Fruit fly (Drosophila melanogaster): ENCODE data around the gene CG43783.

Gene CG43783

DNA sequence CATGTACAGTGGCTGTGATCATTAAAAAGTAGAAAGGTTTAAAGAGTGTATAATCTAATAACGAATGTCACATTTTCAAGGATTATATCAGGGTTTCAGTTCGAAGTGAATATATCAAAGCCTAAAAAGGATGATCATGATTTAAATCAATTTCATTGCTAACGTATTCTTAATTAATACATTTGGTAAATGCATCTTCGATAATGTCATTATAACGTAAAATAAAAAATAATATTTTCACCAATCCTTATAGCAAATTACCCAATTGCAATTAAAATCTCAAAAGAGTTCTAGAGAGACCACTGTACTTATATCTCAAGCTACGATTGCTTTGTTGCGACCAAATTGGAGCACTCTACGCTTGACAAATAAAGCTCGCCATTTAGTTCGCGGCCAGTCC is 28.0 kb upstream of the CG43783 start (continued):
- TF ChIP-seq CG14860 (GFP tag; IDR thresholded peaks at IDR 0.05; ENCODE audit: partially characterized antibody) (no peak), CG15073 (GFP tag; optimal IDR thresholded peaks at IDR 0.05) (no peak), CG34422 (GFP tag; IDR thresholded peaks at IDR 0.05) (no peak), Hr51 (GFP tag; optimal IDR thresholded peaks at IDR 0.05) (no peak), CG1529 (GFP tag; optimal IDR thresholded peaks at IDR 0.05) (no peak), CG4854 (GFP tag; optimal IDR thresholded peaks at IDR 0.05) (no peak), CG6689 (GFP tag; IDR thresholded peaks at IDR 0.05) (no peak)

- TF ChIP-seq CG18599 (GFP tag; optimal IDR thresholded peaks at IDR 0.05), result no peak
- no peak for TF ChIP-seq CG14050 (GFP tag; IDR thresholded peaks at IDR 0.05)
- TF ChIP-seq NC2α (GFP tag; optimal IDR thresholded peaks at IDR 0.05), result no peak
- TF ChIP-seq yki (optimal IDR thresholded peaks at IDR 0.05), result no peak
- no peak for TF ChIP-seq CG17385 (GFP tag; optimal IDR thresholded peaks at IDR 0.05)
- no peak for TF ChIP-seq CG3281 (GFP tag; optimal IDR thresholded peaks at IDR 0.05)
- TF ChIP-seq z (GFP tag; IDR thresholded peaks at IDR 0.05), result peak; percentile 88
- TF ChIP-seq Taf1 (GFP tag; IDR thresholded peaks at IDR 0.05), result no peak
- no peak for TF ChIP-seq jumu (GFP tag; optimal IDR thresholded peaks at IDR 0.05)
- no peak for TF ChIP-seq Drgx (GFP tag; IDR thresholded peaks at IDR 0.05)
- TF ChIP-seq CG31224 (GFP tag; IDR thresholded peaks at IDR 0.05), result 0 out of 2 replicates have a peak, but pooled peaks have one; percentile 12
- 0 out of 4 replicates have a peak, but pooled peaks have one; percentile 47 for TF ChIP-seq chinmo (GFP tag; IDR thresholded peaks at IDR 0.05; ENCODE audit: partially characterized antibody)
- TF ChIP-seq maf-S (GFP tag; optimal IDR thresholded peaks at IDR 0.05), result no peak
- TF ChIP-seq CG6654 (GFP tag; optimal IDR thresholded peaks at IDR 0.05), result no peak
Observed at dm6 chr3L:8981495-8981894, 27.4 kb upstream of the CG43783 start, which contains the start of gene CG13314. CG13314 (plus strand) TSS chr3L:8981795.

dm6 chr3L:8979780-8980179 is 25.7 kb upstream of the CG43783 start, which contains the start of gene CG5644:
CG5644 (minus strand) TSS chr3L:8979880.
- TF ChIP-seq CG7372 (GFP tag; IDR thresholded peaks at IDR 0.05) (peak; percentile 64), Xrp1 (GFP tag; IDR thresholded peaks at IDR 0.05) (no peak)

dm6 chr3L:8978678-8979413 is 24.8 kb upstream of the CG43783 start:
- no peak for TF ChIP-seq Deaf1 (tag; optimal IDR thresholded peaks at IDR 0.05)
- no peak for TF ChIP-seq fd96Cb (tag; optimal IDR thresholded peaks at IDR 0.05)
- no peak for TF ChIP-seq sqz (GFP tag; optimal IDR thresholded peaks at IDR 0.05)
- peak; percentile 24; the same call in 1 of the 2 replicates for TF ChIP-seq vvl (GFP tag; IDR thresholded peaks at IDR 0.05)
- TF ChIP-seq CG1233 (GFP tag; optimal IDR thresholded peaks at IDR 0.05), result no peak
- no peak for TF ChIP-seq nom (GFP tag; optimal IDR thresholded peaks at IDR 0.05)
- no peak for TF ChIP-seq Meics (GFP tag; optimal IDR thresholded peaks at IDR 0.05)
- no peak for TF ChIP-seq CG31365 (tag; optimal IDR thresholded peaks at IDR 0.05)
- TF ChIP-seq CG6175 (GFP tag; IDR thresholded peaks at IDR 0.05), result no peak
- peak; percentile 44; the same call in 1 of the 3 replicates for TF ChIP-seq Doc3 (GFP tag; IDR thresholded peaks at IDR 0.05; ENCODE audit: partially characterized antibody)
- peak in 1 of 2 experiments; percentile 21 for TF ChIP-seq chif (GFP tag; optimal IDR thresholded peaks at IDR 0.05)
- TF ChIP-seq CG6254 (GFP tag; optimal IDR thresholded peaks at IDR 0.05), result no peak
- no peak for TF ChIP-seq CG4707 (GFP tag; optimal IDR thresholded peaks at IDR 0.05)
- no peak for TF ChIP-seq CG17385 (GFP tag; optimal IDR thresholded peaks at IDR 0.05)
- no peak for TF ChIP-seq klu (GFP tag; IDR thresholded peaks at IDR 0.05)
- TF ChIP-seq CG34224 (GFP tag; IDR thresholded peaks at IDR 0.05; ENCODE audit: partially characterized antibody), result peak; percentile 73
- TF ChIP-seq HHEX (GFP tag; optimal IDR thresholded peaks at IDR 0.05), result no peak
- no peak for TF ChIP-seq C15 (GFP tag; IDR thresholded peaks at IDR 0.05)
- no peak for TF ChIP-seq abd-A (tag; optimal IDR thresholded peaks at IDR 0.05)
- no peak for TF ChIP-seq Antp (GFP tag; optimal IDR thresholded peaks at IDR 0.05)
- TF ChIP-seq psq (GFP tag; optimal IDR thresholded peaks at IDR 0.05), result peak; percentile 16
- no peak for TF ChIP-seq ash1 (GFP tag; optimal IDR thresholded peaks at IDR 0.05)
- peak; percentile 11 for TF ChIP-seq ewg (GFP tag; optimal IDR thresholded peaks at IDR 0.05)
- 0 out of 3 replicates have a peak, but pooled peaks have one; percentile 13 for TF ChIP-seq CG7357 (GFP tag; IDR thresholded peaks at IDR 0.05)

Measured in whole organism, embryonic.